Worm (Caenorhabditis elegans): ENCODE results near the gene F14H8.5.

The F14H8.5 gene

ce11 chrV:15000055-15000704, 20.7 kb upstream of the F14H8.5 start, which contains the start of gene rps-16:
rps-16 (minus strand) TSS chrV:15000541.
- TF ChIP-seq lin-13 (GFP tag; optimal IDR thresholded peaks at IDR 0.05): no peak
- no peak for TF ChIP-seq ztf-11 (tag; optimal IDR thresholded peaks at IDR 0.05)

ce11 chrV:15001536-15001935, 19.3 kb upstream of the F14H8.5 start:
- TF ChIP-seq ceh-82 (tag; optimal IDR thresholded peaks at IDR 0.05): no peak
- TF ChIP-seq nhr-129 (tag; optimal IDR thresholded peaks at IDR 0.05): no peak
- no peak for TF ChIP-seq alr-1 (tag; optimal IDR thresholded peaks at IDR 0.05)
- no peak for TF ChIP-seq nhr-11 (tag; optimal IDR thresholded peaks at IDR 0.05)
- TF ChIP-seq mab-5 (tag; optimal IDR thresholded peaks at IDR 0.05): no peak
- no peak for TF ChIP-seq ZK546.5 (tag; optimal IDR thresholded peaks at IDR 0.05)
- no peak for TF ChIP-seq fos-1 (tag; optimal IDR thresholded peaks at IDR 0.05)
- TF ChIP-seq ama-1 (optimal IDR thresholded peaks at IDR 0.05): no peak
- TF ChIP-seq lin-39 (tag; optimal IDR thresholded peaks at IDR 0.05): no peak
- no peak for TF ChIP-seq dmd-4 (tag; optimal IDR thresholded peaks at IDR 0.05)
- TF ChIP-seq nhr-77 (tag; optimal IDR thresholded peaks at IDR 0.05): no peak
- no peak for TF ChIP-seq egl-27 (tag; optimal IDR thresholded peaks at IDR 0.05)
- TF ChIP-seq lin-13 (GFP tag; optimal IDR thresholded peaks at IDR 0.05): no peak
- no peak for TF ChIP-seq blmp-1 (tag; optimal IDR thresholded peaks at IDR 0.05; ENCODE audit: insufficient read depth)
- TF ChIP-seq lsy-2 (tag; optimal IDR thresholded peaks at IDR 0.05): no peak
- no peak for TF ChIP-seq aly-2 (tag; optimal IDR thresholded peaks at IDR 0.05)
- no peak for TF ChIP-seq C34F6.9 (tag; optimal IDR thresholded peaks at IDR 0.05)
- TF ChIP-seq Y55F3AM.14 (GFP tag; optimal IDR thresholded peaks at IDR 0.05): no peak
- TF ChIP-seq sma-9 (GFP tag; optimal IDR thresholded peaks at IDR 0.05): no peak
- no peak for TF ChIP-seq sma-9 (tag; optimal IDR thresholded peaks at IDR 0.05)

ce11 chrV:15002184-15002690, 18.6 kb upstream of the F14H8.5 start, which contains the start of the genes fib-1 and mut-15:
fib-1 (minus strand) TSS chrV:15002223.
mut-15 (plus strand) TSS chrV:15002543.
- TF ChIP-seq nhr-6 (tag; optimal IDR thresholded peaks at IDR 0.05): no peak
- TF ChIP-seq gmeb-1 (tag; optimal IDR thresholded peaks at IDR 0.05): peak; percentile 89
- TF ChIP-seq crh-2 (tag; optimal IDR thresholded peaks at IDR 0.05): peak; percentile 87
- TF ChIP-seq F13H6.1 (tag; optimal IDR thresholded peaks at IDR 0.05): peak; percentile 92
- peak; percentile 93 for TF ChIP-seq C34F6.9 (tag; optimal IDR thresholded peaks at IDR 0.05)
- TF ChIP-seq sma-3 (GFP tag; optimal IDR thresholded peaks at IDR 0.05): peak; percentile 95
- TF ChIP-seq mbf-1 (tag; optimal IDR thresholded peaks at IDR 0.05): no peak
- peak; percentile 38 for TF ChIP-seq ceh-16 (tag; optimal IDR thresholded peaks at IDR 0.05)
- TF ChIP-seq fos-1 (tag; optimal IDR thresholded peaks at IDR 0.05): peak; percentile 69
- peak; percentile 96 for TF ChIP-seq nhr-129 (tag; optimal IDR thresholded peaks at IDR 0.05)
- no peak for TF ChIP-seq elt-1 (tag; optimal IDR thresholded peaks at IDR 0.05)
- peak; percentile 15 for TF ChIP-seq ceh-82 (tag; optimal IDR thresholded peaks at IDR 0.05)
- peak; percentile 21 for TF ChIP-seq nhr-77 (tag; optimal IDR thresholded peaks at IDR 0.05)
- TF ChIP-seq nhr-23 (tag; optimal IDR thresholded peaks at IDR 0.05): no peak
- peak; percentile 5 for TF ChIP-seq Y55F3AM.14 (GFP tag; optimal IDR thresholded peaks at IDR 0.05)
- TF ChIP-seq R02D3.7 (tag; optimal IDR thresholded peaks at IDR 0.05): peak; percentile 68
- TF ChIP-seq nhr-11 (tag; optimal IDR thresholded peaks at IDR 0.05): peak; percentile 26
- TF ChIP-seq skn-1 (tag; optimal IDR thresholded peaks at IDR 0.05): no peak
- TF ChIP-seq blmp-1 (tag; optimal IDR thresholded peaks at IDR 0.05; ENCODE audit: insufficient read depth): peak; percentile 39
- peak; percentile 91 to 98 for TF ChIP-seq lsy-2 (tag; optimal IDR thresholded peaks at IDR 0.05)
- peak; percentile 90 for TF ChIP-seq mab-5 (tag; optimal IDR thresholded peaks at IDR 0.05)
- peak; percentile 86 for TF ChIP-seq lin-11 (tag; optimal IDR thresholded peaks at IDR 0.05)
- TF ChIP-seq ztf-11 (tag; optimal IDR thresholded peaks at IDR 0.05): no peak
- no peak for TF ChIP-seq unc-39 (tag; optimal IDR thresholded peaks at IDR 0.05)
- TF ChIP-seq egl-27 (tag; optimal IDR thresholded peaks at IDR 0.05): peak; percentile 77
- TF ChIP-seq ztf-4 (tag; optimal IDR thresholded peaks at IDR 0.05): peak; percentile 70
- TF ChIP-seq sma-9 (GFP tag; optimal IDR thresholded peaks at IDR 0.05): peak; percentile 93
- TF ChIP-seq sma-9 (tag; optimal IDR thresholded peaks at IDR 0.05): no peak
- TF ChIP-seq zag-1 (tag; optimal IDR thresholded peaks at IDR 0.05): peak; percentile 83
- no peak for TF ChIP-seq alr-1 (tag; optimal IDR thresholded peaks at IDR 0.05)
- TF ChIP-seq snpc-4 (tag; optimal IDR thresholded peaks at IDR 0.05): peak; percentile 83
- peak; percentile 82 for TF ChIP-seq sem-4 (tag; optimal IDR thresholded peaks at IDR 0.05)
- TF ChIP-seq ZK546.5 (tag; optimal IDR thresholded peaks at IDR 0.05): peak; percentile 45
- peak in 1 of 2 experiments; percentile 33 for TF ChIP-seq mdl-1 (tag; optimal IDR thresholded peaks at IDR 0.05)
- TF ChIP-seq nhr-12 (tag; optimal IDR thresholded peaks at IDR 0.05): no peak
- no peak for TF ChIP-seq dmd-4 (tag; optimal IDR thresholded peaks at IDR 0.05)
- TF ChIP-seq nhr-25 (tag; optimal IDR thresholded peaks at IDR 0.05): peak; percentile 91
- TF ChIP-seq unc-62 (GFP tag; optimal IDR thresholded peaks at IDR 0.05): no peak
- peak; percentile 84 for TF ChIP-seq nhr-21 (tag; optimal IDR thresholded peaks at IDR 0.05)
- TF ChIP-seq ztf-1 (GFP tag; conservative IDR thresholded peaks at IDR 0.05): no peak
- no peak for TF ChIP-seq aly-2 (tag; optimal IDR thresholded peaks at IDR 0.05)
- peak; percentile 89 for TF ChIP-seq lin-13 (GFP tag; optimal IDR thresholded peaks at IDR 0.05)
- TF ChIP-seq unc-55 (GFP tag; optimal IDR thresholded peaks at IDR 0.05): peak; percentile 93
- TF ChIP-seq elt-3 (tag; optimal IDR thresholded peaks at IDR 0.05): no peak
